Worm (Caenorhabditis elegans) whole organism, mixed stage, embryonic: ENCODE data around the gene cec-5.

Experiments
- lin-32 ChIP-seq: fragments of 200-800 bp; sonication (Bioruptor generic); optimal IDR thresholded peaks from 2 replicates; lab custom pipeline; 2018; ENCODE audit warnings: mild to moderate bottlenecking, missing genetic modification characterization, missing compliant biosample characterization
- lsy-2 ChIP-seq: fragments of 150-350 bp; optimal IDR thresholded peaks from 2 replicates; lab custom pipeline; 2014; ENCODE audit warnings: missing biosample characterization, missing genetic modification characterization
- nhr-237 ChIP-seq: fragments of 150-350 bp; optimal IDR thresholded peaks from 2 replicates; lab custom pipeline; 2014; ENCODE audit warnings: missing biosample characterization, missing genetic modification characterization
- ztf-11 ChIP-seq: fragments of 150-350 bp; optimal IDR thresholded peaks from 2 replicates; lab custom pipeline; 2014; ENCODE audit warnings: missing biosample characterization, missing genetic modification characterization

DNA sequence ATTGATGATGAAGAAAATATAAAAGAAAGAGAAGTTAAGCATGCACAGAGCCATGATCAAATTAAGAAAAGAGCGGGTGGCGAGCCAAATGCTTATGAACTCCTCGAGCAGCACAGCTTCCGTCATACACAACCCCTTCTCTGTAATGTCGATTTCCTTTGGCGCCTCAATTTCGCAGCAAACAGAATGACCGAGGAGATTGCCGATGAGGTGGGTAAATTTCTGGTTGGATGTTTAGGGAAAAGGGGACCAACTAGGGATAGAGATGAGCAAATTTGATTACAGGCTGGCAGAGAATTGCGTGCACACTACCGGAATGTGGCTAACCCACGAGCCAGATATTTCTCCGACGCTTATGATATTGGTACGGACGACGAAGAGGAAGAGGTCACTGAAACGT is 25.5 kb upstream of the cec-5 start:
- TF ChIP-seq lsy-2 (tag; lab: Kevin White, UChicago) (no peak), nhr-237 (no peak), lin-32 (GFP tag; lab: Kevin White, UChicago) (no peak), ztf-11 (tag; lab: Kevin White, UChicago) (no peak)
